Fruit fly (Drosophila melanogaster) Kc167 (cell line): ENCODE measurements around the gene CG42237.

ENCODE experiments used
- h ChIP-seq: fragments of >200 bp; optimal IDR thresholded peaks from 3 replicates; lab custom pipeline; 2018; ENCODE audit warnings: missing external identifiers
- insv ChIP-seq: fragments of >200 bp; optimal IDR thresholded peaks from 3 replicates; lab custom pipeline; 2018; ENCODE audit warnings: missing external identifiers
- psq ChIP-seq: fragments of >200 bp; optimal IDR thresholded peaks from 2 replicates; lab custom pipeline; 2017; ENCODE audit warnings: missing external identifiers

- TF ChIP-seq h (lab: Kevin White, UChicago) (no peak), insv (lab: Kevin White, UChicago) (no peak), psq (lab: Kevin White, UChicago) (no peak)
These were observed 24.0 kb downstream of the CG42237 start, which contains the start of gene CG32645 for dm6 chrX:13138887-13139286.
